Worm (Caenorhabditis elegans) whole organism, L2 larva: ENCODE data around the gene ver-1.

ENCODE experiments used
- C34F6.9 ChIP-seq: fragments of 150-350 bp; optimal IDR thresholded peaks from 2 replicates; lab custom pipeline; 2014; ENCODE audit warnings: missing biosample characterization, missing genetic modification characterization
- R02D3.7 ChIP-seq: fragments of 150-350 bp; optimal IDR thresholded peaks from 2 replicates; lab custom pipeline; 2014; ENCODE audit warnings: missing biosample characterization, missing genetic modification characterization
- Y55F3AM.14 ChIP-seq: fragments of 200-800 bp; sonication (Bioruptor generic); optimal IDR thresholded peaks from 2 replicates; lab custom pipeline; 2018; ENCODE audit warnings: mild to moderate bottlenecking, missing genetic modification characterization, missing compliant biosample characterization
- ZK546.5 ChIP-seq: sonication (generic microtip); optimal IDR thresholded peaks from 2 replicates; lab custom pipeline; 2017; ENCODE audit warnings: missing biosample characterization, missing genetic modification characterization
- alr-1 ChIP-seq: fragments of 150-350 bp; optimal IDR thresholded peaks from 2 replicates; lab custom pipeline; 2014; ENCODE audit warnings: missing biosample characterization, missing genetic modification characterization
- aly-2 ChIP-seq: fragments of 150-350 bp; optimal IDR thresholded peaks from 2 replicates; lab custom pipeline; 2014; ENCODE audit warnings: missing biosample characterization, missing genetic modification characterization
- ama-1 ChIP-seq: fragments of 150-350 bp; optimal IDR thresholded peaks from 2 replicates; lab custom pipeline; 2018; ENCODE audit warnings: inconsistent platforms
- blmp-1 ChIP-seq: sonication (generic microtip); optimal IDR thresholded peaks from 2 replicates; lab custom pipeline; 2017; ENCODE audit warnings: missing genetic modification characterization, mild to moderate bottlenecking, missing compliant biosample characterization, antibody characterized with exemption, moderate library complexity; ENCODE audit not compliant: insufficient read depth
- ceh-16 ChIP-seq: fragments of 150-350 bp; optimal IDR thresholded peaks from 2 replicates; lab custom pipeline; 2014; ENCODE audit warnings: missing biosample characterization, missing genetic modification characterization
- ceh-82 ChIP-seq: fragments of 150-350 bp; optimal IDR thresholded peaks from 2 replicates; lab custom pipeline; 2014; ENCODE audit warnings: missing biosample characterization, missing genetic modification characterization
- crh-2 ChIP-seq: sonication (generic microtip); optimal IDR thresholded peaks from 2 replicates; lab custom pipeline; 2017; ENCODE audit warnings: missing biosample characterization, missing genetic modification characterization
- elt-1 ChIP-seq: fragments of 150-350 bp; optimal IDR thresholded peaks from 2 replicates; lab custom pipeline; 2014; ENCODE audit warnings: missing biosample characterization, missing genetic modification characterization
- gmeb-1 ChIP-seq: fragments of 150-350 bp; optimal IDR thresholded peaks from 2 replicates; lab custom pipeline; 2014; ENCODE audit warnings: missing biosample characterization, missing genetic modification characterization
- lin-39 ChIP-seq: fragments of 150-350 bp; optimal IDR thresholded peaks from 2 replicates; lab custom pipeline; 2014; ENCODE audit warnings: missing biosample characterization, missing genetic modification reagents, missing genetic modification characterization
- lsy-2 ChIP-seq, 2 experiments: fragments of 150-350 bp in 1 of 2; sonication (generic microtip) in 1 of 2; optimal IDR thresholded peaks; 2 replicates each; lab custom pipeline; 2014 to 2017; ENCODE audit warnings: missing biosample characterization in 2 of 2, missing genetic modification characterization in 2 of 2
- mab-5 ChIP-seq: fragments of 150-350 bp; optimal IDR thresholded peaks from 2 replicates; lab custom pipeline; 2014; ENCODE audit warnings: missing biosample characterization, missing genetic modification characterization
- mbf-1 ChIP-seq: sonication (generic microtip); optimal IDR thresholded peaks from 2 replicates; lab custom pipeline; 2017; ENCODE audit warnings: missing biosample characterization, missing genetic modification characterization
- nhr-10 ChIP-seq: sonication (generic microtip); optimal IDR thresholded peaks from 2 replicates; lab custom pipeline; 2017; ENCODE audit warnings: missing biosample characterization, missing genetic modification characterization
- nhr-11 ChIP-seq: fragments of 150-350 bp; optimal IDR thresholded peaks from 2 replicates; lab custom pipeline; 2014; ENCODE audit warnings: missing biosample characterization, missing genetic modification characterization
- nhr-12 ChIP-seq: fragments of 150-350 bp; optimal IDR thresholded peaks from 2 replicates; lab custom pipeline; 2014; ENCODE audit warnings: missing biosample characterization, missing genetic modification characterization
- nhr-21 ChIP-seq: fragments of 150-350 bp; optimal IDR thresholded peaks from 2 replicates; lab custom pipeline; 2014; ENCODE audit warnings: missing biosample characterization, missing genetic modification characterization
- nhr-23 ChIP-seq: fragments of 150-350 bp; optimal IDR thresholded peaks from 2 replicates; lab custom pipeline; 2014; ENCODE audit warnings: missing biosample characterization, missing genetic modification reagents, missing genetic modification characterization
- nhr-237 ChIP-seq: fragments of 150-350 bp; optimal IDR thresholded peaks from 2 replicates; lab custom pipeline; 2014; ENCODE audit warnings: missing biosample characterization, missing genetic modification characterization
- nhr-6 ChIP-seq: fragments of 150-350 bp; optimal IDR thresholded peaks from 2 replicates; lab custom pipeline; 2014; ENCODE audit warnings: missing biosample characterization, missing genetic modification characterization
- nhr-77 ChIP-seq: fragments of 150-350 bp; optimal IDR thresholded peaks from 2 replicates; lab custom pipeline; 2014; ENCODE audit warnings: missing biosample characterization, missing genetic modification characterization
- peb-1 ChIP-seq: fragments of 150-350 bp; optimal IDR thresholded peaks from 2 replicates; lab custom pipeline; 2014; ENCODE audit warnings: missing biosample characterization, missing genetic modification characterization
- sem-4 ChIP-seq: fragments of 150-350 bp; optimal IDR thresholded peaks from 2 replicates; lab custom pipeline; 2014; ENCODE audit warnings: missing biosample characterization, missing genetic modification reagents, missing genetic modification characterization
- sma-9 ChIP-seq, 2 experiments: fragments of 150-350 bp in 1 of 2; sonication (generic microtip) in 1 of 2; optimal IDR thresholded peaks; 2 replicates each; lab custom pipeline; 2014 to 2016; ENCODE audit warnings: missing genetic modification characterization in 2 of 2, mild to moderate bottlenecking in 1 of 2, missing biosample characterization in 1 of 2, missing compliant biosample characterization in 1 of 2, missing genetic modification reagents in 1 of 2, moderate library complexity in 1 of 2
- snpc-4 ChIP-seq: fragments of 150-350 bp; optimal IDR thresholded peaks from 2 replicates; lab custom pipeline; 2014; ENCODE audit warnings: missing biosample characterization, missing genetic modification characterization
- unc-39 ChIP-seq: fragments of 150-350 bp; optimal IDR thresholded peaks from 2 replicates; lab custom pipeline; 2014; ENCODE audit warnings: missing biosample characterization, missing genetic modification characterization
- unc-55 ChIP-seq: fragments of 150-350 bp; sonication (generic microtip); optimal IDR thresholded peaks from 3 replicates; lab custom pipeline; 2014; ENCODE audit warnings: missing biosample characterization, missing genetic modification reagents, missing genetic modification characterization
- unc-62 ChIP-seq: fragments of 150-350 bp; optimal IDR thresholded peaks from 2 replicates; lab custom pipeline; 2014; ENCODE audit warnings: missing biosample characterization, missing genetic modification reagents, missing genetic modification characterization
- zag-1 ChIP-seq: fragments of 150-350 bp; optimal IDR thresholded peaks from 2 replicates; lab custom pipeline; 2014; ENCODE audit warnings: missing biosample characterization, missing genetic modification characterization
- ztf-1 ChIP-seq: fragments of 200-800 bp; sonication (Bioruptor generic); conservative IDR thresholded peaks from 2 replicates; pipeline ENCODE4 v1.3.6; 2022; ENCODE audit warnings: missing genetic modification characterization, missing compliant biosample characterization
- ztf-4 ChIP-seq: fragments of 150-350 bp; optimal IDR thresholded peaks from 2 replicates; lab custom pipeline; 2014; ENCODE audit warnings: missing biosample characterization, missing genetic modification characterization

The ver-1 gene

DNA sequence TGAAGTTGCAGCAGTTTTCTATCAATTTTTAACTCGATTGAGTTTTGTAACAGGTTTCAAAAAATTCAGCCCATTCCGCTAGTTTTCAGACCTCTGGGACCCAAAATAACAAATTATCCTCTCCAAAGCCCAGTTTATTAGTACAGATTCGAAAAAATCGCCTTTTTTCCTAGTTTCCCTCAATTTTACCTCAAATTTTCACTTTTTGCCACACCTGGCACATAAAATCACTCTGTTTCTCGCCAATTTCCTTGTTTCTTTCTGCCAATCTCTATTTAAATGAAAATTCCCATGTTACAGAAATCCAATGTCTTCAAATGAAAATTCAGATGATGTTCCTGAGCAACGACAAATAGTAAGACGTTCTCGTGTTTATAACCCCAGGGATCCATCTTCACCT, 24.5 kb upstream of the ver-1 start, which contains the start of gene pals-22:
Gene pals-22 (plus strand): TSS at position 301 of the 400 bp plus-strand sequence.
- no peak for TF ChIP-seq Y55F3AM.14 (GFP tag; lab: Kevin White, UChicago)
- TF ChIP-seq ceh-82 (tag; lab: Kevin White, UChicago): no peak
- no peak for TF ChIP-seq sem-4 (tag; lab: Kevin White, UChicago)
- no peak for TF ChIP-seq unc-55 (GFP tag; lab: Kevin White, UChicago)
- no peak for TF ChIP-seq ama-1 (lab: Kevin White, UChicago)
- TF ChIP-seq nhr-6: no peak
- TF ChIP-seq elt-1 (tag; lab: Kevin White, UChicago): no peak
- no peak for TF ChIP-seq nhr-23 (tag; lab: Kevin White, UChicago)
- TF ChIP-seq nhr-11 (tag; lab: Kevin White, UChicago): no peak
- TF ChIP-seq unc-39 (tag; lab: Kevin White, UChicago): no peak
- TF ChIP-seq R02D3.7: no peak
- no peak for TF ChIP-seq blmp-1 (tag; lab: Kevin White, UChicago)
- no peak for TF ChIP-seq nhr-12 (tag; lab: Kevin White, UChicago)
- no peak for TF ChIP-seq nhr-237
- no peak for TF ChIP-seq ceh-16 (tag; lab: Kevin White, UChicago)
- TF ChIP-seq mab-5 (tag; lab: Kevin White, UChicago): no peak
- TF ChIP-seq snpc-4 (tag; lab: Kevin White, UChicago): no peak
- TF ChIP-seq alr-1 (tag; lab: Kevin White, UChicago): no peak

DNA sequence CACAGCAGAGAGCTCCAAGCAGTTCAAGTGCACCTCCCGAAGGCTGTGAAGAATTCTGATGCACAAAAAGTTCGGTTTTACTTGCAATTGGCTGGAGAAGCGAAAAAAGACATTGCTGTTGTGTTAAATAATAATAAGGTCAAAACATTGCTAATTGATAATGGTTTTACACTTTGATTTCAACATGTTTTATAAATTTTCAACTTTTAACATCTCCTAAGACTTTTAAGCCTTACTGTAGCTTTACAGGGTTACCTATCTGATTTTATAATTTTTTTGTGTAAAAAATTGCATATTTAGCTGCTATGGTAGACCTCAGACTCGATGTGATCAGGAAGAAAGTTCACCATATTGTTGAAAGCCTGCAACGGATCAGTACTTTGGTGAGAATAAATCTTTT, 22.4 kb upstream of the ver-1 start, which contains the start of gene pals-25:
Gene pals-25 (plus strand): TSS at position 301 of the 400 bp plus-strand sequence.
- TF ChIP-seq lsy-2 (tag; optimal IDR thresholded peaks at IDR 0.05; lab: Kevin White, UChicago): no peak
- no peak for TF ChIP-seq snpc-4 (tag; lab: Kevin White, UChicago)
- no peak for TF ChIP-seq ceh-82 (tag; lab: Kevin White, UChicago)
- TF ChIP-seq peb-1 (tag; lab: Kevin White, UChicago): no peak
- no peak for TF ChIP-seq nhr-77 (tag; lab: Kevin White, UChicago)
- no peak for TF ChIP-seq sma-9 (GFP tag; optimal IDR thresholded peaks at IDR 0.05; lab: Kevin White, UChicago)
- TF ChIP-seq sma-9 (tag; optimal IDR thresholded peaks at IDR 0.05; lab: Kevin White, UChicago): no peak
- no peak for TF ChIP-seq C34F6.9 (tag; lab: Kevin White, UChicago)
- TF ChIP-seq aly-2 (tag; lab: Kevin White, UChicago): no peak
- TF ChIP-seq lin-39: no peak
- TF ChIP-seq R02D3.7: no peak
- TF ChIP-seq nhr-10: no peak
- TF ChIP-seq nhr-11 (tag; lab: Kevin White, UChicago): no peak
- no peak for TF ChIP-seq ceh-16 (tag; lab: Kevin White, UChicago)
- TF ChIP-seq unc-39 (tag; lab: Kevin White, UChicago): no peak
- no peak for TF ChIP-seq nhr-237
- no peak for TF ChIP-seq ama-1 (lab: Kevin White, UChicago)
- TF ChIP-seq blmp-1 (tag; lab: Kevin White, UChicago): no peak
- no peak for TF ChIP-seq ZK546.5 (tag; lab: Kevin White, UChicago)

DNA sequence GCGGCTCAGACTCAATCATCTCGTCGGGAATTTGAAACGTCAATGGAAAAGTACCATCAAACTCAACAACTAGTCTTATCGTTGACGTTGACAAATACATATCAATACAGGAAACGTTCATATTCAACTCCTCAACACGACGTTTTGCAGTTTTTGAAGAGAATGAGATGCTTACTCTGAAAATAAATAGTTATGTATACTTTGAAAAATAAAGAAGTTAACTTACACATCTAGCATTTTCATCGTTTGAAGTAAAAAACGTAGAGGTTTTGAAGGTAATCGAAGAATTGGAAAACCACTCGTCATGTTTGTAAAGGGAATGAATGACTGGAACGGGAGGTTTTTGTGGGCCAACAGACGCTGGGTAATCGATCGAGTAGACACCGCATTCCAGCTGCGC, 15.7 kb upstream of the ver-1 start, which contains the start of gene fbxb-81:
Gene fbxb-81 (minus strand): TSS at position 314 of the 400 bp plus-strand sequence.
- TF ChIP-seq nhr-23 (tag; lab: Kevin White, UChicago): no peak
- TF ChIP-seq ZK546.5 (tag; lab: Kevin White, UChicago): no peak
- TF ChIP-seq nhr-21 (tag; lab: Kevin White, UChicago): no peak
- TF ChIP-seq nhr-237: no peak
- no peak for TF ChIP-seq crh-2 (tag; lab: Kevin White, UChicago)
- no peak for TF ChIP-seq Y55F3AM.14 (GFP tag; lab: Kevin White, UChicago)
- no peak for TF ChIP-seq mbf-1 (tag; lab: Kevin White, UChicago)
- TF ChIP-seq lin-39: no peak

DNA sequence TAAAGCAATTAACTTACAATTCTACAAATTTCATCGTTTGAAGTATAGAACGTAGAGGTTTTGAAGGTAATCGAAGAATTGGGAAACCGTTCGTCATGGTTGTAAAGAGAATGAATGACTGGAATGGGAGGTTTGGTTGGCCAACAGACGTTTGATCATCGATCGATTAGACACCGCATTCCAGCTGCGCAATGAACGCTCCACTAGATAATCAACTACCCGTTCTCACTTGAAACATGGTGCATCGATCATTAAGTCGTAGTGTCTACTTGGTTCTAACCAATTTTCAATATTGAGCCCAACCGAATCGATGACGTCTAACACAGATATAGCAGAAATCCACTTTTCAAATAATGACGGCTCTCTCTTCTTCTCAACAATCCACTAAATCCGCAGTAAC, 13.5 kb upstream of the ver-1 start, which contains the start of gene fbxb-82:
Gene fbxb-82 (minus strand): TSS at position 101 of the 400 bp plus-strand sequence.
- TF ChIP-seq nhr-11 (tag; lab: Kevin White, UChicago) (no peak), Y55F3AM.14 (GFP tag; lab: Kevin White, UChicago) (no peak), unc-39 (tag; lab: Kevin White, UChicago) (no peak), unc-62 (GFP tag; lab: Kevin White, UChicago) (no peak), unc-55 (GFP tag; lab: Kevin White, UChicago) (no peak), peb-1 (tag; lab: Kevin White, UChicago) (no peak), gmeb-1 (tag; lab: Kevin White, UChicago) (no peak), ceh-16 (tag; lab: Kevin White, UChicago) (no peak), snpc-4 (tag; lab: Kevin White, UChicago) (no peak), ceh-82 (tag; lab: Kevin White, UChicago) (no peak), zag-1 (tag; lab: Kevin White, UChicago) (no peak), ztf-1 (no peak), aly-2 (tag; lab: Kevin White, UChicago) (no peak), ztf-4 (tag; lab: Kevin White, UChicago) (no peak)
